Worm (Caenorhabditis elegans): ENCODE results near the gene T27F7.12.

DNA sequence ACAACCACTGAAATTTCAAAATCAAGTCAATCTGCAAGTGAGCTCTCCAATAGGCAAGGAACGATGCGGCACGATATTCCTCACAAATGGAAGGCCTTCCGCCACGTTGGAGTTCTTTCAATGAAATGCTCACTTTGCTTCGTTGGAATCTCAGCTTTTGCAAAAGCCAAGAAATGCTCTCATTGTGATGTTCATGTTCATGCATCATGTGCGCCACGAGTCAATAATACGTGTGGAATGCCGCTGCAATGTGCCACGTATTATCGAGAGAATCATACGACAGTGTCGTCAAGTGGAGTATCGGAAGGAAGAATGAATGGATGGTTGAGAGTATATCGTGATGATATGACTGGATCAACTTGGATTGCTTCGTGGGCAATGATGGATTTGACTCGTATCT is 12.0 kb downstream of the T27F7.12 start:
- no peak for TF ChIP-seq B0310.2 (tag; optimal IDR thresholded peaks at IDR 0.05)
- TF ChIP-seq ama-1 (optimal IDR thresholded peaks at IDR 0.05): no peak
- TF ChIP-seq tra-4 (tag; optimal IDR thresholded peaks at IDR 0.05): no peak

Data from whole organism, early embryonic.